Worm (Caenorhabditis elegans) whole organism, midembryonic: ENCODE data around the gene nhr-19.

Experiments used
- T22C8.4 ChIP-seq: fragments of 200-800 bp; sonication (Bioruptor generic); IDR thresholded peaks from 2 replicates; pipeline ENCODE4 v1.3.6; 2022; ENCODE audit warnings: missing genetic modification characterization, missing compliant biosample characterization
- cog-1 ChIP-seq: sonication (generic microtip); optimal IDR thresholded peaks from 2 replicates; lab custom pipeline; 2016; ENCODE audit warnings: missing genetic modification characterization, missing compliant biosample characterization
- flt-1 ChIP-seq: fragments of 200-800 bp; sonication (Bioruptor generic); IDR thresholded peaks from 2 replicates; pipeline ENCODE4 v1.3.6; 2022; ENCODE audit warnings: missing genetic modification characterization, missing compliant biosample characterization
- klf-2 ChIP-seq: fragments of 200-800 bp; sonication (Bioruptor generic); conservative IDR thresholded peaks from 2 replicates; pipeline ENCODE4 v1.3.6; 2022; ENCODE audit warnings: missing genetic modification reagents, missing genetic modification characterization, missing compliant biosample characterization
- med-1 ChIP-seq: sonication (generic microtip); optimal IDR thresholded peaks from 2 replicates; lab custom pipeline; 2017; ENCODE audit warnings: missing genetic modification characterization, mild to moderate bottlenecking, missing compliant biosample characterization, antibody characterized with exemption, missing genetic modification reagents; ENCODE audit not compliant: insufficient read depth
- ref-1 ChIP-seq: fragments of 200-800 bp; sonication (Bioruptor generic); conservative IDR thresholded peaks from 2 replicates; pipeline ENCODE4 v1.3.6; 2022; ENCODE audit warnings: missing genetic modification reagents, missing genetic modification characterization, missing compliant biosample characterization
- tab-1 ChIP-seq: fragments of 200-800 bp; sonication (Bioruptor generic); IDR thresholded peaks from 2 replicates; pipeline ENCODE4 v1.3.6; 2022; ENCODE audit warnings: missing genetic modification characterization, missing compliant biosample characterization
- ztf-23 ChIP-seq: fragments of 200-800 bp; sonication (Bioruptor generic); IDR thresholded peaks from 2 replicates; pipeline ENCODE4 v1.3.6; 2022; ENCODE audit warnings: missing genetic modification reagents, missing genetic modification characterization, missing compliant biosample characterization
- ztf-29 ChIP-seq: fragments of 200-800 bp; sonication (Bioruptor generic); IDR thresholded peaks from 2 replicates; pipeline ENCODE4 v1.3.6; 2022; ENCODE audit warnings: missing genetic modification reagents, missing genetic modification characterization, missing compliant biosample characterization

nhr-19 gene

DNA sequence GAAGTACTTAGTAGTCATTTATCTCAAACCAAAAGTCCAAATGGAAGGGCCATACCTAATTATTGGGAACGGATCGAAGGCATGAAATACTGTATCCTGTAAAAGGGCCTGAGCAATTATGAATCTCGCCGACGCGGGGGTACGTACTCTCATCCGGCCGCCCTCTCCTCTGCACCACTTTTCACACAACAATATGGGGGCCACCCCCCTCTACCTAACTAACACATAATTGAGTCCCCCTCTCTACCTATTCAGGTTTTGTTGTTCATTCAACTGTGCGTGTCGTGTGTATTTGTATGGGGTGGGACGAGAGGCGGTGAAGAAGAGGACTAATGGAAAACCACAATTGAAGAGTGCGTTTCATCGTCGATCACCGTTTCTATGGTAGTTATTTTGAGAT is 30.9 kb downstream of the nhr-19 start:
- TF ChIP-seq flt-1 (GFP tag; lab: Robert Waterston, UW) (no peak), ztf-23 (GFP tag; lab: Robert Waterston, UW) (no peak), T22C8.4 (GFP tag; lab: Robert Waterston, UW) (no peak), ref-1 (GFP tag; lab: Robert Waterston, UW) (no peak), ztf-29 (no peak), tab-1 (no peak), cog-1 (no peak), med-1 (GFP tag; lab: Kevin White, UChicago) (no peak), klf-2 (no peak)

DNA sequence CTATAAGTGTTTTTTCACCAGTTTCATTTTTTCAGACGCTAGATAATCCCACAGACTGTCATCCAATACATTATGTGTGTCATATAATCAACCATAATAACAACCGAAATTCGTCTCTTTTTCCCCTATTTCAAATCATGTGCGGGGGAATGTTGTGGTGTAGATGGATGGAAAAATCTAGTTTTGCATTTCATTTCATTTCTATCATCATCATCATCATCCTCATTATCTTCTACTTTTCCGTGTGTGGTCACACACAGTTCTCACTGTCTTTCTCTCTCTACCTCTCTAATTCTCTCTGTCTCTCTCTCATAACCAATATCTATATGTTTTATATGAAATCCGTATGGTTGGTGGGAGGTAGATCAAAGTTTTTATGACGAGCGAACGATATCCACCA is 31.9 kb downstream of the nhr-19 start:
- TF ChIP-seq cog-1, result no peak

DNA sequence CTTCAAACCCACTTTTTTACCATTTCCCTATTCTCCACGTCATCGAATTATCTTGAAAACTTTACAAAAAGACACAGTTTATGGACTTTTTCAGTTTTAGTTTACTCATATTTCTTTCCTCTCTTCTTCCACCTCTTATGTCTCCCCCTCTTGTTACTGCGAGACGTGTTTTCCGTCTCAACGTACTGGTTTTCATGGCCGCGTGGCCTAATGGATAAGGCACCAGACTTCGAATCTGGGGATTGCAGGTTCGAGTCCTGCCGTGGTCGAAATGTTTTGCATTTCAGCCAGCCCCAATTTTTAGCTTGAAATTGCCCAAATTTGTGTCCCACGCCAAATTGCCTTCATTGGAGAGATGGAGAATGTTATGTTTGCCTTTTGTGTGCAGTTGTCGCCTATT is 39.3 kb downstream of the nhr-19 start:
- TF ChIP-seq cog-1 (peak; percentile 61), T22C8.4 (GFP tag; lab: Robert Waterston, UW) (peak; percentile 89), ztf-29 (peak; percentile 83), klf-2 (peak; percentile 83), flt-1 (GFP tag; lab: Robert Waterston, UW) (peak; percentile 97), ztf-23 (GFP tag; lab: Robert Waterston, UW) (peak; percentile 92), tab-1 (peak; percentile 97), ref-1 (GFP tag; lab: Robert Waterston, UW) (peak; percentile 93), med-1 (GFP tag; lab: Kevin White, UChicago) (peak; percentile 47)

- TF ChIP-seq ref-1 (GFP tag; lab: Robert Waterston, UW) (no peak), ztf-23 (GFP tag; lab: Robert Waterston, UW) (no peak), med-1 (GFP tag; lab: Kevin White, UChicago) (no peak), tab-1 (no peak), klf-2 (no peak), cog-1 (no peak)
Measured at ce11 chrII:9560895-9561294, 44.4 kb downstream of the nhr-19 start.

ce11 chrII:9559929-9560328 is 45.4 kb downstream of the nhr-19 start, which contains the start of gene F35H8.4:
Gene F35H8.4 (minus strand): TSS chrII:9560029.
- no peak for TF ChIP-seq med-1 (GFP tag; lab: Kevin White, UChicago)
- no peak for TF ChIP-seq ztf-23 (GFP tag; lab: Robert Waterston, UW)
- TF ChIP-seq flt-1 (GFP tag; lab: Robert Waterston, UW), result no peak
- TF ChIP-seq ztf-29, result no peak
- no peak for TF ChIP-seq ref-1 (GFP tag; lab: Robert Waterston, UW)
- TF ChIP-seq klf-2, result no peak
- TF ChIP-seq cog-1, result no peak
- TF ChIP-seq tab-1, result no peak
- TF ChIP-seq T22C8.4 (GFP tag; lab: Robert Waterston, UW), result no peak

DNA sequence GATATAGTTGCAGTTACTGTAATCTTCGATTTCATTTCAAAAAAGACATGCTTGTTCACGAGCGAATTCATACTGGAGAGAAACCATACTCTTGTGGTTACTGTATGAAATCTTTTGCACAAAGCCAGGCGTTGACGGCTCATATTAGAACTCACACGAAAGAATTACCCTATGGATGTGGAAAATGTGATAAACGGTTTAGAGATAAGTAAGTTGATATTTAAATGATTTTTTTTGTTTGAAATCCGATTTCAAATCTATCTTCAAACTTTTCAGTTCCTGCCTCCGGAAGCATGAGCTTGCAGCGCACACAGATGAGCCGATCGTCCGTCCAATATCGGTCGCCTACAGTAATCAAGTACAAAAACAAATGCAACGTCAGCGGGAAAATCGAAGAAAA is 46.4 kb downstream of the nhr-19 start:
- no peak for TF ChIP-seq ref-1 (GFP tag; lab: Robert Waterston, UW)
- TF ChIP-seq cog-1, result no peak
- no peak for TF ChIP-seq ztf-23 (GFP tag; lab: Robert Waterston, UW)
- TF ChIP-seq flt-1 (GFP tag; lab: Robert Waterston, UW), result no peak
- TF ChIP-seq med-1 (GFP tag; lab: Kevin White, UChicago), result no peak
- TF ChIP-seq ztf-29, result no peak
- TF ChIP-seq T22C8.4 (GFP tag; lab: Robert Waterston, UW), result no peak
- TF ChIP-seq tab-1, result no peak
- no peak for TF ChIP-seq klf-2

- TF ChIP-seq med-1 (GFP tag; lab: Kevin White, UChicago), result no peak
- TF ChIP-seq flt-1 (GFP tag; lab: Robert Waterston, UW), result no peak
- TF ChIP-seq ztf-29, result no peak
- no peak for TF ChIP-seq ztf-23 (GFP tag; lab: Robert Waterston, UW)
- TF ChIP-seq klf-2, result no peak
- no peak for TF ChIP-seq tab-1
- no peak for TF ChIP-seq ref-1 (GFP tag; lab: Robert Waterston, UW)
- no peak for TF ChIP-seq T22C8.4 (GFP tag; lab: Robert Waterston, UW)
- TF ChIP-seq cog-1, result no peak
Measured at ce11 chrII:9557437-9558150, 47.7 kb downstream of the nhr-19 start, which contains the start of gene zfp-2. Gene zfp-2 (plus strand): TSS chrII:9557650.

DNA sequence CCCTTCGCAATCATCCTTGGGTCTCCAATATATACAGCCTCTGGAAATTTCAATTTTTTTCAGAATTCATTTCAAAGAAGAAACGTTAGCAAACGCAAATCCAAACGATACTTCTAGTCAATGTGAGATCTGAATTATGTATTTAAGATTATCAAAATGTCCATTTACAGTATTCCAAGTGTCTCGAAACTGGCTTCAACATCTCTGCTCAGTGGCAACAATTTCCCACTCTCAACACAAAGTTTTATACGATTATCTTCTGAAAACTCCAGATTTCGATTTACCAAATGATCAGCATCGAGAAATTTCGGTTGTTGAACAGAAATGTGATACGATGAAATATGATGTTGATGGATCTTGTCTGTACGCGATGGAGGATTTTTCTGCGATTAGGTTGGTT is 48.7 kb downstream of the nhr-19 start:
- TF ChIP-seq ztf-23 (GFP tag; lab: Robert Waterston, UW), result no peak
- TF ChIP-seq T22C8.4 (GFP tag; lab: Robert Waterston, UW), result no peak
- TF ChIP-seq tab-1, result no peak
- no peak for TF ChIP-seq klf-2
- no peak for TF ChIP-seq cog-1
- no peak for TF ChIP-seq ref-1 (GFP tag; lab: Robert Waterston, UW)
- TF ChIP-seq med-1 (GFP tag; lab: Kevin White, UChicago), result no peak
- TF ChIP-seq ztf-29, result no peak
- no peak for TF ChIP-seq flt-1 (GFP tag; lab: Robert Waterston, UW)

- TF ChIP-seq ref-1 (GFP tag; lab: Robert Waterston, UW) (no peak), ztf-29 (no peak), ztf-23 (GFP tag; lab: Robert Waterston, UW) (no peak), T22C8.4 (GFP tag; lab: Robert Waterston, UW) (no peak), cog-1 (no peak), klf-2 (no peak), med-1 (GFP tag; lab: Kevin White, UChicago) (no peak), flt-1 (GFP tag; lab: Robert Waterston, UW) (no peak), tab-1 (no peak)
Measured at ce11 chrII:9554925-9555553, 50.3 kb downstream of the nhr-19 start, which contains the start of gene F35H8.2. Gene F35H8.2 (plus strand): TSS chrII:9555503.

- no peak for TF ChIP-seq flt-1 (GFP tag; lab: Robert Waterston, UW)
- TF ChIP-seq klf-2, result no peak
- TF ChIP-seq tab-1, result no peak
- no peak for TF ChIP-seq T22C8.4 (GFP tag; lab: Robert Waterston, UW)
- no peak for TF ChIP-seq ref-1 (GFP tag; lab: Robert Waterston, UW)
- no peak for TF ChIP-seq ztf-29
- TF ChIP-seq med-1 (GFP tag; lab: Kevin White, UChicago), result no peak
- TF ChIP-seq ztf-23 (GFP tag; lab: Robert Waterston, UW), result no peak
- no peak for TF ChIP-seq cog-1
Measured at ce11 chrII:9553179-9553578, 52.1 kb downstream of the nhr-19 start, which contains the start of gene F35H8.1. Gene F35H8.1 (minus strand): TSS chrII:9553279.
